Worm (Caenorhabditis elegans): ENCODE results near the gene srbc-30.

DNA sequence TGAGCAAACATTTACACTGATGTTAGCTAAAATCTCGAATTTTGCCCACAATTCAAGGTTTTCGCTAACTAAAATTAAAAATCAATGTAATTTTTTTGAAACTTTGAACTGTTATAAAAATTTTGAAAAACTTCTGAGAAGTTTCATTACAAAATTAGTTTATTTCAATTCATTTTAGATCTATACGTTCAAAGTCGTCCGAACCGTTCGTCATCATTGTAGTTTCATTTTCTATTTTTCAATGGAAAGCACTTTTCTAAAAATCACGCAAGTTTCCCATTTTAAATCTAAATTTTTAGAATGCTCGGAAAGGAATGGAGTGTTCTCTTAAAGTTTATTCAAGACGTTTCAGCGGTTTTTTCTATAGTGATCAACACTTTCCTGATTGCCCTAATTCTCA, 29.6 kb upstream of the srbc-30 start, which contains the start of gene str-228:
- TF ChIP-seq elt-3 (tag; optimal IDR thresholded peaks at IDR 0.05), result no peak
- no peak for TF ChIP-seq mep-1 (tag; optimal IDR thresholded peaks at IDR 0.05)
- no peak for TF ChIP-seq unc-62 (GFP tag; optimal IDR thresholded peaks at IDR 0.05)
- TF ChIP-seq nhr-237 (tag; optimal IDR thresholded peaks at IDR 0.05), result no peak
- TF ChIP-seq lsy-2 (tag; optimal IDR thresholded peaks at IDR 0.05), result no peak
- TF ChIP-seq ces-1 (GFP tag; optimal IDR thresholded peaks at IDR 0.05), result no peak
